Fruit fly (Drosophila melanogaster) whole organism, embryonic: ENCODE measurements around the gene DCTN6-p27.

Experiments used
- Adf1 ChIP-seq: fragments of 200-800 bp; sonication (Bioruptor generic); IDR thresholded peaks from 2 replicates; pipeline ENCODE4 v1.3.6; 2022; ENCODE audit warnings: missing biosample characterization, missing genetic modification characterization
- Bdp1 ChIP-seq: fragments of 200-800 bp; sonication (Bioruptor generic); optimal IDR thresholded peaks from 3 replicates; lab custom pipeline; 2016; ENCODE audit warnings: missing biosample characterization, missing genetic modification characterization
- CG10267 ChIP-seq: fragments of 200-800 bp; sonication (Bioruptor generic); optimal IDR thresholded peaks from 2 replicates; lab custom pipeline; 2018; ENCODE audit warnings: missing biosample characterization, mild to moderate bottlenecking, missing genetic modification characterization, moderate library complexity
- CG10543 ChIP-seq: fragments of 200-800 bp; sonication (Bioruptor generic); optimal IDR thresholded peaks from 3 replicates; lab custom pipeline; 2017; ENCODE audit warnings: missing biosample characterization, mild to moderate bottlenecking, missing genetic modification characterization, moderate library complexity
- CG10959 ChIP-seq: fragments of 200-800 bp; sonication (Bioruptor generic); IDR thresholded peaks from 2 replicates; pipeline ENCODE4 v1.3.6; 2022; ENCODE audit warnings: missing biosample characterization, missing genetic modification characterization
- CG1233 ChIP-seq: fragments of 200-800 bp; sonication (Bioruptor generic); optimal IDR thresholded peaks from 4 replicates; lab custom pipeline; 2018; ENCODE audit warnings: missing biosample characterization, mild to moderate bottlenecking, missing genetic modification characterization
- CG13775 ChIP-seq: fragments of 200-800 bp; sonication (Bioruptor generic); optimal IDR thresholded peaks from 3 replicates; lab custom pipeline; 2017; ENCODE audit warnings: missing biosample characterization, mild to moderate bottlenecking, missing genetic modification characterization
- CG14667 ChIP-seq: fragments of 200-800 bp; sonication (Bioruptor generic); IDR thresholded peaks from 2 replicates; pipeline ENCODE4 v1.3.6; 2022; ENCODE audit warnings: missing biosample characterization, missing genetic modification characterization
- CG14710 ChIP-seq: fragments of 200-800 bp; sonication (Bioruptor generic); optimal IDR thresholded peaks from 3 replicates; lab custom pipeline; 2019; ENCODE audit warnings: missing biosample characterization, mild to moderate bottlenecking, missing genetic modification characterization, moderate library complexity
- CG15073 ChIP-seq: fragments of 200-800 bp; sonication (Bioruptor generic); optimal IDR thresholded peaks from 2 replicates; lab custom pipeline; 2016; ENCODE audit warnings: missing biosample characterization, missing genetic modification characterization
- CG1529 ChIP-seq: fragments of 200-800 bp; sonication (Bioruptor generic); optimal IDR thresholded peaks from 3 replicates; lab custom pipeline; 2018; ENCODE audit warnings: missing biosample characterization, missing genetic modification characterization
- CG1602 ChIP-seq: fragments of 200-800 bp; sonication (Bioruptor generic); optimal IDR thresholded peaks from 3 replicates; lab custom pipeline; 2016; ENCODE audit warnings: missing biosample characterization, missing genetic modification characterization
- CG17912 ChIP-seq: fragments of 200-800 bp; sonication (Bioruptor generic); optimal IDR thresholded peaks from 2 replicates; lab custom pipeline; 2018; ENCODE audit warnings: missing biosample characterization, mild to moderate bottlenecking, missing genetic modification characterization
- CG2202 ChIP-seq: fragments of 200-800 bp; sonication (Bioruptor generic); optimal IDR thresholded peaks from 2 replicates; lab custom pipeline; 2018; ENCODE audit warnings: missing biosample characterization, mild to moderate bottlenecking, missing genetic modification characterization
- CG30431 ChIP-seq: fragments of 200-800 bp; sonication (Bioruptor generic); optimal IDR thresholded peaks from 2 replicates; lab custom pipeline; 2017; ENCODE audit warnings: missing biosample characterization, missing genetic modification characterization
- CG31388 ChIP-seq: fragments of 200-800 bp; sonication (Bioruptor generic); optimal IDR thresholded peaks from 2 replicates; lab custom pipeline; 2016; ENCODE audit warnings: missing biosample characterization, missing genetic modification characterization
- CG33557 ChIP-seq: fragments of 200-800 bp; sonication (Bioruptor generic); optimal IDR thresholded peaks from 2 replicates; lab custom pipeline; 2019; ENCODE audit warnings: missing biosample characterization, mild to moderate bottlenecking, missing genetic modification characterization, moderate library complexity
- CG34224 ChIP-seq: fragments of 200-800 bp; sonication (Bioruptor generic); IDR thresholded peaks from 3 replicates; pipeline ENCODE4 v1.3.6; 2022; ENCODE audit warnings: missing biosample characterization, missing genetic modification characterization; ENCODE audit not compliant: partially characterized antibody
- CG6689 ChIP-seq: fragments of 200-800 bp; sonication (Bioruptor generic); IDR thresholded peaks from 2 replicates; pipeline ENCODE4 v1.3.6; 2022; ENCODE audit warnings: missing biosample characterization, missing genetic modification characterization
- CG6791 ChIP-seq: fragments of 200-800 bp; sonication (Bioruptor generic); IDR thresholded peaks from 3 replicates; pipeline ENCODE4 v1.3.6; 2022; ENCODE audit warnings: missing biosample characterization, missing genetic modification characterization; ENCODE audit not compliant: partially characterized antibody
- CG7786 ChIP-seq: fragments of 200-800 bp; sonication (Bioruptor generic); optimal IDR thresholded peaks from 2 replicates; lab custom pipeline; 2016; ENCODE audit warnings: missing biosample characterization, missing genetic modification characterization
- CG9727 ChIP-seq: fragments of 200-800 bp; sonication (Bioruptor generic); optimal IDR thresholded peaks from 3 replicates; lab custom pipeline; 2017; ENCODE audit warnings: missing biosample characterization, mild to moderate bottlenecking, missing genetic modification characterization
- CoRest ChIP-seq: fragments of 200-800 bp; sonication (Bioruptor generic); optimal IDR thresholded peaks from 3 replicates; lab custom pipeline; 2018; ENCODE audit warnings: missing biosample characterization, mild to moderate bottlenecking, missing genetic modification characterization, moderate library complexity
- Dref ChIP-seq: fragments of 200-800 bp; sonication (Bioruptor generic); IDR thresholded peaks from 2 replicates; pipeline ENCODE4 v1.3.6; 2022; ENCODE audit warnings: missing biosample characterization, missing genetic modification characterization
- Elba2 ChIP-seq: fragments of 200-800 bp; sonication (Bioruptor generic); optimal IDR thresholded peaks from 3 replicates; lab custom pipeline; 2016; ENCODE audit warnings: missing biosample characterization, missing genetic modification characterization
- H2.0 ChIP-seq: fragments of 200-800 bp; sonication (Bioruptor generic); IDR thresholded peaks from 2 replicates; pipeline ENCODE4 v1.3.6; 2022; ENCODE audit warnings: missing biosample characterization, missing genetic modification characterization
- Lpt ChIP-seq: fragments of >200 bp; optimal IDR thresholded peaks from 2 replicates; lab custom pipeline; 2018; ENCODE audit warnings: missing biosample characterization, missing genetic modification characterization
- Myb ChIP-seq: fragments of 200-800 bp; sonication (Bioruptor generic); optimal IDR thresholded peaks from 2 replicates; lab custom pipeline; 2016; ENCODE audit warnings: missing biosample characterization, missing genetic modification characterization
- NC2β ChIP-seq: fragments of 200-800 bp; sonication (Bioruptor generic); optimal IDR thresholded peaks from 2 replicates; lab custom pipeline; 2016; ENCODE audit warnings: missing biosample characterization, missing genetic modification characterization
- NfI ChIP-seq: fragments of 200-800 bp; sonication (Bioruptor generic); optimal IDR thresholded peaks from 3 replicates; lab custom pipeline; 2018; ENCODE audit warnings: missing biosample characterization, mild to moderate bottlenecking, missing genetic modification characterization, moderate library complexity
- Six4 ChIP-seq: fragments of 200-800 bp; sonication (Bioruptor generic); optimal IDR thresholded peaks from 2 replicates; lab custom pipeline; 2016; ENCODE audit warnings: missing biosample characterization, missing genetic modification characterization
- Spps ChIP-seq: fragments of 200-800 bp; sonication (Bioruptor generic); optimal IDR thresholded peaks from 2 replicates; lab custom pipeline; 2018; ENCODE audit warnings: missing biosample characterization, mild to moderate bottlenecking, missing genetic modification characterization
- Sry-β ChIP-seq: fragments of 200-800 bp; sonication (Bioruptor generic); optimal IDR thresholded peaks from 2 replicates; lab custom pipeline; 2018; ENCODE audit warnings: missing biosample characterization, mild to moderate bottlenecking, missing genetic modification characterization, moderate library complexity
- Xrp1 ChIP-seq: fragments of 200-800 bp; sonication (Bioruptor generic); IDR thresholded peaks from 2 replicates; pipeline ENCODE4 v1.3.6; 2022; ENCODE audit warnings: missing biosample characterization, missing genetic modification characterization
- cg ChIP-seq: fragments of 200-800 bp; sonication (Bioruptor generic); optimal IDR thresholded peaks from 3 replicates; lab custom pipeline; 2019; ENCODE audit warnings: missing biosample characterization, mild to moderate bottlenecking, missing genetic modification characterization, moderate library complexity
- chm ChIP-seq: fragments of 200-800 bp; sonication (Bioruptor generic); IDR thresholded peaks from 2 replicates; pipeline ENCODE4 v1.3.6; 2022; ENCODE audit warnings: missing biosample characterization, missing genetic modification characterization
- croc ChIP-seq: fragments of 200-800 bp; sonication (Bioruptor generic); conservative IDR thresholded peaks from 3 replicates; pipeline ENCODE4 v1.3.6; 2022; ENCODE audit warnings: missing biosample characterization, missing genetic modification characterization
- dmrt99B ChIP-seq: fragments of 200-800 bp; sonication (Bioruptor generic); optimal IDR thresholded peaks from 2 replicates; lab custom pipeline; 2018; ENCODE audit warnings: missing biosample characterization, mild to moderate bottlenecking, missing genetic modification characterization, moderate library complexity
- esg ChIP-seq: fragments of 200-800 bp; sonication (Bioruptor generic); conservative IDR thresholded peaks from 2 replicates; pipeline ENCODE4 v1.3.6; 2022; ENCODE audit warnings: missing biosample characterization, missing genetic modification characterization
- fd96Cb ChIP-seq: fragments of 200-800 bp; sonication (Bioruptor generic); optimal IDR thresholded peaks from 2 replicates; lab custom pipeline; 2018; ENCODE audit warnings: missing biosample characterization, mild to moderate bottlenecking, missing genetic modification characterization, moderate library complexity
- fru ChIP-seq: fragments of >200 bp; optimal IDR thresholded peaks from 2 replicates; lab custom pipeline; 2017
- gem ChIP-seq: fragments of 200-800 bp; sonication (Bioruptor generic); optimal IDR thresholded peaks from 2 replicates; lab custom pipeline; 2019; ENCODE audit warnings: missing biosample characterization, mild to moderate bottlenecking, missing genetic modification characterization, moderate library complexity
- jigr1 ChIP-seq: fragments of 200-800 bp; sonication (Bioruptor generic); IDR thresholded peaks from 3 replicates; pipeline ENCODE4 v1.3.6; 2022; ENCODE audit warnings: missing biosample characterization, missing genetic modification characterization
- lola ChIP-seq, 3 experiments: fragments of >200 bp in 2 of 3; fragments of 200-800 bp in 1 of 3; sonication (Bioruptor generic) in 1 of 3; optimal IDR thresholded peaks; 2 replicates each; lab custom pipeline; 2017 to 2019; ENCODE audit warnings: missing biosample characterization in 3 of 3, missing genetic modification characterization in 3 of 3, mild to moderate bottlenecking in 1 of 3, moderate library complexity in 1 of 3
- odd ChIP-seq: fragments of 200-800 bp; sonication (Bioruptor generic); optimal IDR thresholded peaks from 2 replicates; lab custom pipeline; 2017; ENCODE audit warnings: missing biosample characterization, mild to moderate bottlenecking, missing genetic modification characterization
- onecut ChIP-seq: fragments of 200-800 bp; sonication (Bioruptor generic); IDR thresholded peaks from 2 replicates; pipeline ENCODE4 v1.3.6; 2022; ENCODE audit warnings: missing biosample characterization, missing genetic modification characterization
- sd ChIP-seq: fragments of 200-800 bp; sonication (Bioruptor generic); optimal IDR thresholded peaks from 3 replicates; lab custom pipeline; 2018; ENCODE audit warnings: missing biosample characterization, mild to moderate bottlenecking, missing genetic modification characterization, moderate library complexity
- shn ChIP-seq: fragments of 200-800 bp; sonication (Bioruptor generic); optimal IDR thresholded peaks from 3 replicates; lab custom pipeline; 2016; ENCODE audit warnings: missing biosample characterization, missing genetic modification characterization
- tna ChIP-seq: fragments of 200-800 bp; sonication (Bioruptor generic); IDR thresholded peaks from 2 replicates; pipeline ENCODE4 v1.3.6; 2022; ENCODE audit warnings: missing biosample characterization, missing genetic modification characterization; ENCODE audit not compliant: partially characterized antibody
- unc-4 ChIP-seq: fragments of 200-800 bp; sonication (Bioruptor generic); IDR thresholded peaks from 2 replicates; pipeline ENCODE4 v1.3.6; 2022; ENCODE audit warnings: missing biosample characterization, missing genetic modification characterization; ENCODE audit not compliant: partially characterized antibody
- wdn ChIP-seq: fragments of 200-800 bp; sonication (Bioruptor generic); IDR thresholded peaks from 2 replicates; pipeline ENCODE4 v1.3.6; 2022; ENCODE audit warnings: missing biosample characterization, missing genetic modification characterization

The DCTN6-p27 gene

dm6 chr2L:19136735-19137134, 4.6 kb downstream of the DCTN6-p27 start:
- TF ChIP-seq CG6689 (GFP tag; lab: Robert Waterston, UW) (no peak), CG31388 (no peak), unc-4 (no peak), jigr1 (GFP tag; lab: Robert Waterston, UW) (no peak), gem (tag; lab: Kevin White, UChicago) (peak; percentile 66), CG13775 (peak; percentile 33), CG2202 (peak; percentile 56), CG1529 (GFP tag; lab: Kevin White, UChicago) (no peak), fru (lab: Kevin White, UChicago) (no peak), lola (GFP tag; optimal IDR thresholded peaks at IDR 0.05; lab: Kevin White, UChicago) (peak in 1 of 3 experiments; percentile 80), Sry-β (GFP tag; lab: Kevin White, UChicago) (no peak), Elba2 (GFP tag; lab: Kevin White, UChicago) (no peak), fd96Cb (tag; lab: Kevin White, UChicago) (no peak), odd (GFP tag; lab: Kevin White, UChicago) (no peak), CG10543 (no peak), sd (tag; lab: Kevin White, UChicago) (no peak), Myb (GFP tag; lab: Kevin White, UChicago) (no peak), CG10267 (peak; percentile 46), Dref (no peak), Lpt (GFP tag; lab: Kevin White, UChicago) (peak; percentile 19), CG15073 (GFP tag; lab: Kevin White, UChicago) (peak; percentile 36), tna (GFP tag; lab: Robert Waterston, UW) (no peak), shn (GFP tag; lab: Kevin White, UChicago) (no peak), cg (GFP tag; lab: Kevin White, UChicago) (peak; percentile 56), Xrp1 (GFP tag; lab: Robert Waterston, UW) (peak; percentile 49; the same call in 1 of the 2 replicates), croc (GFP tag; lab: Robert Waterston, UW) (peak; percentile 22; the same call in 1 of the 3 replicates), wdn (GFP tag; lab: Robert Waterston, UW) (no peak), NC2β (GFP tag; lab: Kevin White, UChicago) (no peak), CG17912 (GFP tag; lab: Kevin White, UChicago) (no peak), Spps (peak; percentile 30), CG33557 (GFP tag; lab: Kevin White, UChicago) (peak; percentile 49), CG10959 (0 out of 2 replicates have a peak, but pooled peaks have one; percentile 31), dmrt99B (tag; lab: Kevin White, UChicago) (peak; percentile 22), CG1602 (peak; percentile 31), CG30431 (GFP tag; lab: Kevin White, UChicago) (peak; percentile 30), CG9727 (GFP tag; lab: Kevin White, UChicago) (peak; percentile 71), CG6791 (GFP tag; lab: Robert Waterston, UW) (no peak), CG7786 (no peak), chm (0 out of 2 replicates have a peak, but pooled peaks have one; percentile 27), CoRest (tag; lab: Kevin White, UChicago) (peak; percentile 33), esg (GFP tag; lab: Robert Waterston, UW) (no peak), CG14667 (GFP tag; lab: Robert Waterston, UW) (no peak), Bdp1 (GFP tag; lab: Kevin White, UChicago) (no peak), CG1233 (GFP tag; lab: Kevin White, UChicago) (no peak), onecut (GFP tag; lab: Robert Waterston, UW) (no peak), Six4 (GFP tag; lab: Kevin White, UChicago) (peak; percentile 40), CG34224 (GFP tag; lab: Robert Waterston, UW) (no peak), NfI (no peak), H2.0 (no peak), Adf1 (GFP tag; lab: Robert Waterston, UW) (peak; percentile 14; the same call in 1 of the 2 replicates), CG14710 (tag; lab: Kevin White, UChicago) (peak; percentile 57)
